Fruit fly (Drosophila melanogaster) whole organism, adult: ENCODE results near the gene ND-B14.5B.

Experiments used
- CG14711 ChIP-seq: fragments of 200-800 bp; sonication (Bioruptor generic); optimal IDR thresholded peaks from 2 replicates; lab custom pipeline; 2018; ENCODE audit warnings: missing biosample characterization, mild to moderate bottlenecking, missing genetic modification characterization, moderate library complexity
- CG1620 ChIP-seq: fragments of 200-800 bp; sonication (Bioruptor generic); optimal IDR thresholded peaks from 2 replicates; lab custom pipeline; 2016; ENCODE audit warnings: missing biosample characterization, missing genetic modification characterization
- CG5204 ChIP-seq: fragments of 200-800 bp; sonication (Bioruptor generic); optimal IDR thresholded peaks from 2 replicates; lab custom pipeline; 2016; ENCODE audit warnings: missing biosample characterization, missing genetic modification characterization
- CG7101 ChIP-seq: fragments of 200-800 bp; sonication (Bioruptor generic); optimal IDR thresholded peaks from 2 replicates; lab custom pipeline; 2018; ENCODE audit warnings: missing biosample characterization, mild to moderate bottlenecking, missing genetic modification characterization, moderate library complexity
- Hr96 ChIP-seq: fragments of 200-800 bp; sonication (Bioruptor generic); optimal IDR thresholded peaks from 2 replicates; lab custom pipeline; 2016; ENCODE audit warnings: missing biosample characterization, missing genetic modification characterization
- bab1 ChIP-seq: fragments of 200-800 bp; sonication (Bioruptor generic); optimal IDR thresholded peaks from 3 replicates; lab custom pipeline; 2019; ENCODE audit warnings: missing biosample characterization, mild to moderate bottlenecking, missing genetic modification characterization, moderate library complexity
- cnc ChIP-seq, 2 experiments: fragments of >200 bp; optimal IDR thresholded peaks; 2 replicates each; lab custom pipeline; 2017
- kay ChIP-seq: fragments of 200-800 bp; sonication (Bioruptor generic); peaks from one replicate; lab custom pipeline; 2016; ENCODE audit warnings: missing biosample characterization, missing genetic modification characterization, borderline replicate concordance
- pad ChIP-seq: fragments of 200-800 bp; sonication (Bioruptor generic); optimal IDR thresholded peaks from 3 replicates; lab custom pipeline; 2017; ENCODE audit warnings: missing biosample characterization, missing genetic modification characterization, mild to moderate bottlenecking, moderate library complexity, missing genetic modification reagents
- tj ChIP-seq: fragments of 200-800 bp; sonication (Bioruptor generic); optimal IDR thresholded peaks from 3 replicates; lab custom pipeline; 2017; ENCODE audit warnings: missing biosample characterization, mild to moderate bottlenecking, missing genetic modification characterization, moderate library complexity
- toe ChIP-seq: fragments of 200-800 bp; sonication (Bioruptor generic); optimal IDR thresholded peaks from 2 replicates; lab custom pipeline; 2016; ENCODE audit warnings: missing biosample characterization, missing genetic modification characterization

DNA sequence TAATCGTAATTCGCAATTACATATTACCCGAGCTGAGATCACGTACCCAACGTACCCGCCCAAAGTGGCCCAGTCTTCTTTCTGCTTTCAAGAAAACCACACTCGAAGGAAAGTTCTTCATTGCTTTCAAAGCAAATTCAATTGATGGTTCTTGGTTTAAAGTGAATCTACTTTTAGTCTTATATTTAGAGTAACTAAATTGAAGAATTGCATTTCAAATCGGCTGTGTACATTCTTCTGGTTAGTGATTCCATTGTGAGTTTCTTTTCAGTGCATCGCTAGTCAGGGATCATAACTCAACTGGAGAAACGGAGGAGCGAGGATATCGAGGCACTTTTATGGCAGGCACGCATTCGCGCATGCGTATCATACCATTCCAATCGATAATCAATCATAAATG is 6.0 kb upstream of the ND-B14.5B start:
- no peak for TF ChIP-seq bab1 (GFP tag; lab: Kevin White, UChicago)
- TF ChIP-seq Hr96 = no peak
- TF ChIP-seq toe (GFP tag; lab: Kevin White, UChicago) = no peak
- no peak for TF ChIP-seq pad
- TF ChIP-seq CG7101 (tag; lab: Kevin White, UChicago) = no peak
- no peak for TF ChIP-seq tj (GFP tag; lab: Kevin White, UChicago)
- TF ChIP-seq CG5204 (GFP tag; lab: Kevin White, UChicago) = no peak
- TF ChIP-seq kay = no peak
- no peak for TF ChIP-seq cnc (optimal IDR thresholded peaks at IDR 0.05; lab: Kevin White, UChicago)
- no peak for TF ChIP-seq CG1620 (GFP tag; lab: Kevin White, UChicago)
- TF ChIP-seq CG14711 (tag; lab: Kevin White, UChicago) = no peak
